Fruit fly (Drosophila melanogaster) whole organism, embryonic: ENCODE results near the gene CG15740.

Source experiments
- C15 ChIP-seq: fragments of 200-800 bp; sonication (Bioruptor generic); IDR thresholded peaks from 3 replicates; pipeline ENCODE4 v1.3.6; 2022; ENCODE audit warnings: missing biosample characterization, missing genetic modification characterization
- CG1024 ChIP-seq: fragments of 200-800 bp; sonication (Bioruptor generic); IDR thresholded peaks from 2 replicates; pipeline ENCODE4 v1.3.6; 2022; ENCODE audit warnings: missing biosample characterization, missing genetic modification characterization
- CG10366 ChIP-seq: fragments of 200-800 bp; sonication (Bioruptor generic); IDR thresholded peaks from 2 replicates; pipeline ENCODE4 v1.3.6; 2022; ENCODE audit warnings: missing biosample characterization, missing genetic modification characterization
- CG12219 ChIP-seq: fragments of 200-800 bp; sonication (Bioruptor generic); optimal IDR thresholded peaks from 3 replicates; lab custom pipeline; 2018; ENCODE audit warnings: missing biosample characterization, mild to moderate bottlenecking, missing genetic modification characterization
- CG14965 ChIP-seq: fragments of 200-800 bp; sonication (Bioruptor generic); optimal IDR thresholded peaks from 2 replicates; lab custom pipeline; 2016; ENCODE audit warnings: missing biosample characterization, missing genetic modification characterization, borderline replicate concordance
- CG15073 ChIP-seq: fragments of 200-800 bp; sonication (Bioruptor generic); optimal IDR thresholded peaks from 2 replicates; lab custom pipeline; 2016; ENCODE audit warnings: missing biosample characterization, missing genetic modification characterization
- CG16779 ChIP-seq: fragments of 200-800 bp; sonication (Bioruptor generic); IDR thresholded peaks from 2 replicates; pipeline ENCODE4 v1.3.6; 2022; ENCODE audit warnings: missing biosample characterization, missing genetic modification characterization
- CG17361 ChIP-seq: fragments of 200-800 bp; sonication (Bioruptor generic); IDR thresholded peaks from 3 replicates; pipeline ENCODE4 v1.3.6; 2022; ENCODE audit warnings: missing biosample characterization, missing genetic modification characterization
- CG17385 ChIP-seq: fragments of 200-800 bp; sonication (Bioruptor generic); optimal IDR thresholded peaks from 3 replicates; lab custom pipeline; 2018; ENCODE audit warnings: missing biosample characterization, mild to moderate bottlenecking, missing genetic modification characterization
- CG18619 ChIP-seq: fragments of 200-800 bp; sonication (Bioruptor generic); optimal IDR thresholded peaks from 3 replicates; lab custom pipeline; 2017; ENCODE audit warnings: missing biosample characterization, mild to moderate bottlenecking, missing genetic modification characterization
- CG2129 ChIP-seq: fragments of 200-800 bp; sonication (Bioruptor generic); IDR thresholded peaks from 2 replicates; pipeline ENCODE4 v1.3.6; 2022; ENCODE audit warnings: missing biosample characterization, missing genetic modification characterization; ENCODE audit not compliant: partially characterized antibody
- CG4282 ChIP-seq: fragments of 200-800 bp; sonication (Bioruptor generic); optimal IDR thresholded peaks from 2 replicates; lab custom pipeline; 2016; ENCODE audit warnings: missing biosample characterization, missing genetic modification characterization
- CG5180 ChIP-seq: fragments of 200-800 bp; sonication (Bioruptor generic); optimal IDR thresholded peaks from 3 replicates; lab custom pipeline; 2017; ENCODE audit warnings: missing biosample characterization, missing genetic modification characterization, mild to moderate bottlenecking, moderate library complexity, missing genetic modification reagents
- CG5953 ChIP-seq: fragments of 200-800 bp; sonication (Bioruptor generic); IDR thresholded peaks from 2 replicates; pipeline ENCODE4 v1.3.6; 2022; ENCODE audit warnings: missing biosample characterization, missing genetic modification characterization
- CG9876 ChIP-seq: fragments of 200-800 bp; sonication (Bioruptor generic); optimal IDR thresholded peaks from 2 replicates; lab custom pipeline; 2016; ENCODE audit warnings: missing biosample characterization, missing genetic modification characterization
- Chrac-16 ChIP-seq: fragments of 200-800 bp; sonication (Bioruptor generic); optimal IDR thresholded peaks from 3 replicates; lab custom pipeline; 2016; ENCODE audit warnings: missing biosample characterization, missing genetic modification characterization
- Dbx ChIP-seq: fragments of 200-800 bp; sonication (Bioruptor generic); IDR thresholded peaks from 3 replicates; pipeline ENCODE4 v1.3.6; 2022; ENCODE audit warnings: missing biosample characterization, missing genetic modification characterization
- Deaf1 ChIP-seq: fragments of 200-800 bp; optimal IDR thresholded peaks from 3 replicates; lab custom pipeline; 2019; ENCODE audit warnings: missing biosample characterization, mild to moderate bottlenecking, missing genetic modification characterization, moderate library complexity
- Eip74EF ChIP-seq, 2 experiments: fragments of 200-800 bp in 1 of 2; fragments of >200 bp in 1 of 2; sonication (Bioruptor generic) in 1 of 2; optimal IDR thresholded peaks; 2 replicates each; lab custom pipeline; 2017 to 2019; ENCODE audit warnings: missing biosample characterization in 2 of 2, missing genetic modification characterization in 2 of 2, mild to moderate bottlenecking in 1 of 2, moderate library complexity in 1 of 2
- HLH3B ChIP-seq: fragments of 200-800 bp; sonication (Bioruptor generic); IDR thresholded peaks from 2 replicates; pipeline ENCODE4 v1.3.6; 2022; ENCODE audit warnings: missing biosample characterization, missing genetic modification characterization
- HLH54F ChIP-seq: fragments of 200-800 bp; sonication (Bioruptor generic); optimal IDR thresholded peaks from 3 replicates; lab custom pipeline; 2016; ENCODE audit warnings: missing biosample characterization, missing genetic modification characterization
- Hand ChIP-seq: fragments of 200-800 bp; sonication (Bioruptor generic); optimal IDR thresholded peaks from 2 replicates; lab custom pipeline; 2017; ENCODE audit warnings: mild to moderate bottlenecking, missing biosample characterization, missing genetic modification reagents, missing genetic modification characterization
- HmgD ChIP-seq: fragments of 200-800 bp; sonication (Bioruptor generic); optimal IDR thresholded peaks from 3 replicates; lab custom pipeline; 2016; ENCODE audit warnings: missing biosample characterization, missing genetic modification characterization
- Lpt ChIP-seq: fragments of >200 bp; optimal IDR thresholded peaks from 2 replicates; lab custom pipeline; 2018; ENCODE audit warnings: missing biosample characterization, missing genetic modification characterization
- Mrtf ChIP-seq: fragments of 200-800 bp; sonication (Bioruptor generic); IDR thresholded peaks from 3 replicates; pipeline ENCODE4 v1.3.6; 2022; ENCODE audit warnings: missing biosample characterization, missing genetic modification characterization
- NC2β ChIP-seq: fragments of 200-800 bp; sonication (Bioruptor generic); optimal IDR thresholded peaks from 2 replicates; lab custom pipeline; 2016; ENCODE audit warnings: missing biosample characterization, missing genetic modification characterization
- Oaz ChIP-seq: fragments of 200-800 bp; sonication (Bioruptor generic); IDR thresholded peaks from 2 replicates; pipeline ENCODE4 v1.3.6; 2022; ENCODE audit warnings: missing biosample characterization, missing genetic modification characterization
- Pdp1 ChIP-seq, 2 experiments: fragments of 200-800 bp; sonication (Bioruptor generic); optimal IDR thresholded peaks; 3 replicates each; lab custom pipeline; 2016; ENCODE audit warnings: missing biosample characterization in 2 of 2, missing genetic modification characterization in 2 of 2, mild to moderate bottlenecking in 1 of 2, moderate library complexity in 1 of 2
- Sox102F ChIP-seq: fragments of 200-800 bp; sonication (Bioruptor generic); optimal IDR thresholded peaks from 2 replicates; lab custom pipeline; 2018; ENCODE audit warnings: missing biosample characterization, mild to moderate bottlenecking, missing genetic modification characterization, moderate library complexity
- aop ChIP-seq: fragments of 200-800 bp; sonication (Bioruptor generic); IDR thresholded peaks from 2 replicates; pipeline ENCODE4 v1.3.6; 2022; ENCODE audit warnings: missing biosample characterization, missing genetic modification characterization
- ato ChIP-seq: fragments of 200-800 bp; sonication (Bioruptor generic); IDR thresholded peaks from 2 replicates; pipeline ENCODE4 v1.3.6; 2022; ENCODE audit warnings: missing biosample characterization, missing genetic modification characterization; ENCODE audit not compliant: partially characterized antibody
- az2 ChIP-seq: fragments of 200-800 bp; sonication (Bioruptor generic); optimal IDR thresholded peaks from 3 replicates; lab custom pipeline; 2016; ENCODE audit warnings: missing biosample characterization, missing genetic modification characterization
- bsh ChIP-seq, 2 experiments: fragments of 200-800 bp; sonication (Bioruptor generic); optimal IDR thresholded peaks; 2 replicates each; lab custom pipeline; 2017 to 2018; ENCODE audit warnings: mild to moderate bottlenecking in 2 of 2, missing biosample characterization in 2 of 2, missing genetic modification characterization in 2 of 2, moderate library complexity in 1 of 2
- cas ChIP-seq: fragments of 200-800 bp; sonication (Bioruptor generic); IDR thresholded peaks from 2 replicates; pipeline ENCODE4 v1.3.6; 2022; ENCODE audit warnings: missing biosample characterization, missing genetic modification characterization
- cato ChIP-seq: fragments of 200-800 bp; sonication (Bioruptor generic); optimal IDR thresholded peaks from 2 replicates; lab custom pipeline; 2016; ENCODE audit warnings: missing biosample characterization, missing genetic modification characterization, borderline replicate concordance
- crol ChIP-seq: fragments of 200-800 bp; sonication (Bioruptor generic); IDR thresholded peaks from 2 replicates; pipeline ENCODE4 v1.3.6; 2022; ENCODE audit warnings: missing biosample characterization, missing genetic modification characterization
- fd64A ChIP-seq: fragments of 200-800 bp; sonication (Bioruptor generic); optimal IDR thresholded peaks from 3 replicates; lab custom pipeline; 2018; ENCODE audit warnings: missing biosample characterization, mild to moderate bottlenecking, missing genetic modification characterization
- gro ChIP-seq: fragments of 200-800 bp; sonication (Bioruptor generic); optimal IDR thresholded peaks from 2 replicates; lab custom pipeline; 2016; ENCODE audit warnings: missing biosample characterization, missing genetic modification characterization
- jumu ChIP-seq: fragments of 200-800 bp; sonication (Bioruptor generic); optimal IDR thresholded peaks from 3 replicates; lab custom pipeline; 2016; ENCODE audit warnings: missing biosample characterization, missing genetic modification characterization
- kni ChIP-seq: fragments of 200-800 bp; sonication (Bioruptor generic); optimal IDR thresholded peaks from 3 replicates; lab custom pipeline; 2017; ENCODE audit warnings: mild to moderate bottlenecking, missing biosample characterization, missing genetic modification reagents, missing genetic modification characterization
- luna ChIP-seq: fragments of 200-800 bp; sonication (Bioruptor generic); optimal IDR thresholded peaks from 2 replicates; lab custom pipeline; 2016; ENCODE audit warnings: missing biosample characterization, missing genetic modification characterization
- nerfin-2 ChIP-seq: fragments of 200-800 bp; sonication (Bioruptor generic); IDR thresholded peaks from 2 replicates; pipeline ENCODE4 v1.3.6; 2022; ENCODE audit warnings: missing biosample characterization, missing genetic modification characterization; ENCODE audit not compliant: partially characterized antibody
- otp ChIP-seq: fragments of 200-800 bp; sonication (Bioruptor generic); IDR thresholded peaks from 3 replicates; pipeline ENCODE4, ENCODE4 v1.3.6; 2022; ENCODE audit warnings: missing biosample characterization, missing genetic modification characterization
- pho ChIP-seq: fragments of 200-800 bp; sonication (Bioruptor generic); optimal IDR thresholded peaks from 2 replicates; lab custom pipeline; 2016; ENCODE audit warnings: missing biosample characterization, missing genetic modification characterization
- pita ChIP-seq: fragments of 200-800 bp; sonication (Bioruptor generic); optimal IDR thresholded peaks from 2 replicates; lab custom pipeline; 2017; ENCODE audit warnings: missing biosample characterization, mild to moderate bottlenecking, missing genetic modification characterization
- slbo ChIP-seq: fragments of 200-800 bp; sonication (Bioruptor generic); IDR thresholded peaks from 2 replicates; pipeline ENCODE4 v1.3.6; 2022; ENCODE audit warnings: missing biosample characterization, missing genetic modification characterization
- slp2 ChIP-seq: fragments of 200-800 bp; sonication (Bioruptor generic); optimal IDR thresholded peaks from 2 replicates; lab custom pipeline; 2016; ENCODE audit warnings: missing biosample characterization, missing genetic modification characterization
- sob ChIP-seq: fragments of 200-800 bp; sonication (Bioruptor generic); IDR thresholded peaks from 2 replicates; pipeline ENCODE4 v1.3.6; 2022; ENCODE audit warnings: missing biosample characterization, missing genetic modification characterization
- ttk ChIP-seq: fragments of 200-800 bp; sonication (Bioruptor generic); IDR thresholded peaks from 2 replicates; pipeline ENCODE4 v2.1.2; 2022; ENCODE audit warnings: missing biosample characterization, missing genetic modification characterization

The CG15740 gene

dm6 chrX:11818047-11818766 lies 27.7 kb downstream of the CG15740 start (continued):
- TF ChIP-seq ato (GFP tag; lab: Robert Waterston, UW) (no peak), Deaf1 (tag; lab: Kevin White, UChicago) (peak; percentile 72), CG16779 (GFP tag; lab: Robert Waterston, UW) (peak; percentile 93), aop (GFP tag; lab: Robert Waterston, UW) (0 out of 2 replicates have a peak, but pooled peaks have one; percentile 6), bsh (GFP tag; optimal IDR thresholded peaks at IDR 0.05; lab: Kevin White, UChicago) (peak; percentile 93 to 97), fd64A (GFP tag; lab: Kevin White, UChicago) (peak; percentile 88), CG5953 (GFP tag; lab: Robert Waterston, UW) (peak; percentile 91), pho (GFP tag; lab: Kevin White, UChicago) (peak; percentile 93), nerfin-2 (GFP tag; lab: Robert Waterston, UW) (peak; percentile 19; the same call in 1 of the 2 replicates), Eip74EF (GFP tag; optimal IDR thresholded peaks at IDR 0.05; lab: Kevin White, UChicago) (peak in 1 of 2 experiments; percentile 93), Dbx (GFP tag; lab: Robert Waterston, UW) (peak; percentile 83), CG17385 (GFP tag; lab: Kevin White, UChicago) (peak; percentile 87), sob (GFP tag; lab: Robert Waterston, UW) (peak; percentile 94), Pdp1 (GFP tag; optimal IDR thresholded peaks at IDR 0.05; lab: Kevin White, UChicago) (peak; percentile 63 to 95), slp2 (GFP tag; lab: Kevin White, UChicago) (peak; percentile 92), CG10366 (GFP tag; lab: Robert Waterston, UW) (peak; percentile 95), Lpt (no peak), CG9876 (GFP tag; lab: Kevin White, UChicago) (peak; percentile 84), Chrac-16 (GFP tag; lab: Kevin White, UChicago) (peak; percentile 95), CG5180 (GFP tag; lab: Kevin White, UChicago) (peak; percentile 80), CG2129 (GFP tag; lab: Robert Waterston, UW) (no peak), HLH3B (GFP tag; lab: Robert Waterston, UW) (peak; percentile 96), CG1024 (GFP tag; lab: Robert Waterston, UW) (peak; percentile 88), CG14965 (peak; percentile 73), CG12219 (GFP tag; lab: Kevin White, UChicago) (peak; percentile 96), az2 (GFP tag; lab: Kevin White, UChicago) (peak; percentile 95), Mrtf (GFP tag; lab: Robert Waterston, UW) (peak; percentile 90), slbo (GFP tag; lab: Robert Waterston, UW) (peak; percentile 94), kni (peak; percentile 66), CG4282 (GFP tag; lab: Kevin White, UChicago) (peak; percentile 98), luna (GFP tag; lab: Kevin White, UChicago) (peak; percentile 77), gro (GFP tag; lab: Kevin White, UChicago) (peak; percentile 71), ttk (GFP tag; lab: Robert Waterston, UW) (peak; percentile 90), CG17361 (GFP tag; lab: Robert Waterston, UW) (peak; percentile 92), HLH54F (GFP tag; lab: Kevin White, UChicago) (peak; percentile 92), NC2β (GFP tag; lab: Kevin White, UChicago) (peak; percentile 96), Sox102F (peak; percentile 97), Oaz (GFP tag; lab: Robert Waterston, UW) (peak; percentile 91), cato (GFP tag; lab: Kevin White, UChicago) (peak; percentile 85), Hand (GFP tag; lab: Kevin White, UChicago) (peak; percentile 84), crol (GFP tag; lab: Robert Waterston, UW) (no peak), jumu (GFP tag; lab: Kevin White, UChicago) (peak; percentile 96), CG15073 (GFP tag; lab: Kevin White, UChicago) (peak; percentile 75), pita (GFP tag; lab: Kevin White, UChicago) (no peak), C15 (peak; percentile 83; the same call in 2 of the 3 replicates), CG18619 (GFP tag; lab: Kevin White, UChicago) (peak; percentile 91), cas (GFP tag; lab: Robert Waterston, UW) (peak; percentile 86), HmgD (GFP tag; lab: Kevin White, UChicago) (peak; percentile 77), otp (peak; percentile 95)
